Worm (Caenorhabditis elegans): ENCODE results near the gene vha-15.

ce11 chrX:2214454-2214853, 23.3 kb upstream of the vha-15 start:
- no peak for TF ChIP-seq nhr-77 (tag; optimal IDR thresholded peaks at IDR 0.05)
- no peak for TF ChIP-seq ZK546.5 (tag; optimal IDR thresholded peaks at IDR 0.05)
- no peak for TF ChIP-seq unc-39 (tag; optimal IDR thresholded peaks at IDR 0.05)
- no peak for TF ChIP-seq lin-15B (tag; optimal IDR thresholded peaks at IDR 0.05)
- TF ChIP-seq zag-1 (tag; optimal IDR thresholded peaks at IDR 0.05): no peak
- no peak for TF ChIP-seq tbx-2 (tag; optimal IDR thresholded peaks at IDR 0.05)
- TF ChIP-seq nhr-67 (tag; optimal IDR thresholded peaks at IDR 0.05): no peak
- no peak for TF ChIP-seq ceh-82 (tag; optimal IDR thresholded peaks at IDR 0.05)
- no peak for TF ChIP-seq R02D3.7 (tag; optimal IDR thresholded peaks at IDR 0.05)

All from whole organism, L3 larva.